Fruit fly (Drosophila melanogaster) whole organism, embryonic: Measurements from ENCODE around the gene Ir67a.

Experiments used
- CG14014 ChIP-seq: fragments of 200-800 bp; sonication (Bioruptor generic); IDR thresholded peaks from 2 replicates; pipeline ENCODE4 v1.3.6; 2022; ENCODE audit warnings: missing biosample characterization, missing genetic modification characterization
- CG16863 ChIP-seq: fragments of 200-800 bp; sonication (Bioruptor generic); optimal IDR thresholded peaks from 3 replicates; lab custom pipeline; 2016; ENCODE audit warnings: missing biosample characterization, missing genetic modification characterization
- CG18619 ChIP-seq: fragments of 200-800 bp; sonication (Bioruptor generic); optimal IDR thresholded peaks from 3 replicates; lab custom pipeline; 2017; ENCODE audit warnings: missing biosample characterization, mild to moderate bottlenecking, missing genetic modification characterization
- CG30403 ChIP-seq: fragments of 200-800 bp; sonication (Bioruptor generic); optimal IDR thresholded peaks from 3 replicates; lab custom pipeline; 2016; ENCODE audit warnings: missing biosample characterization, missing genetic modification characterization
- h ChIP-seq: fragments of >200 bp; optimal IDR thresholded peaks from 2 replicates; lab custom pipeline; 2017
- nom ChIP-seq: fragments of 200-800 bp; sonication (Bioruptor generic); optimal IDR thresholded peaks from 2 replicates; lab custom pipeline; 2017; ENCODE audit warnings: missing biosample characterization, missing genetic modification characterization, mild to moderate bottlenecking, moderate library complexity, missing genetic modification reagents
- usp ChIP-seq: fragments of >200 bp; optimal IDR thresholded peaks from 2 replicates; lab custom pipeline; 2017; ENCODE audit warnings: missing biosample characterization, missing genetic modification characterization

dm6 chr3L:9503552-9504317, 40.1 kb downstream of the Ir67a start:
- TF ChIP-seq CG14014 (GFP tag; lab: Robert Waterston, UW) (0 out of 2 replicates have a peak, but pooled peaks have one; percentile 16), nom (no peak), CG18619 (GFP tag; lab: Kevin White, UChicago) (no peak), h (lab: Kevin White, UChicago) (no peak), usp (GFP tag; lab: Kevin White, UChicago) (no peak), CG30403 (GFP tag; lab: Kevin White, UChicago) (no peak), CG16863 (GFP tag; lab: Kevin White, UChicago) (no peak)
